Fruit fly (Drosophila melanogaster): ENCODE results near the gene ovm.

dm6 chr2L:136131-136426 lies 4.7 kb downstream of the ovm start:
- no peak for TF ChIP-seq CG17806 (tag; optimal IDR thresholded peaks at IDR 0.05)
- no peak for TF ChIP-seq CG12605 (GFP tag; IDR thresholded peaks at IDR 0.05)
- TF ChIP-seq Pif1A (GFP tag; optimal IDR thresholded peaks at IDR 0.05), result no peak
- TF ChIP-seq CG4496 (GFP tag; IDR thresholded peaks at IDR 0.05), result no peak
- no peak for TF ChIP-seq CG32121 (GFP tag; IDR thresholded peaks at IDR 0.05)
